Worm (Caenorhabditis elegans) whole organism, early embryonic: Measurements from ENCODE around the gene phy-4.

Experiments
- flt-1 ChIP-seq: fragments of 200-800 bp; sonication (Bioruptor generic); IDR thresholded peaks from 2 replicates; pipeline ENCODE4 v1.3.6; 2022; ENCODE audit warnings: missing genetic modification characterization, missing compliant biosample characterization
- tra-4 ChIP-seq: sonication (generic microtip); optimal IDR thresholded peaks from 2 replicates; lab custom pipeline; 2017; ENCODE audit warnings: missing genetic modification characterization, missing compliant biosample characterization

ce11 chrV:19490461-19490860 is 23.0 kb downstream of the phy-4 start, which contains the start of gene Y43F8B.7:
- TF ChIP-seq flt-1, result no peak
- no peak for TF ChIP-seq tra-4
